Worm (Caenorhabditis elegans) whole organism, midembryonic: Measurements from ENCODE around the gene lec-8.

Source experiments
- cog-1 ChIP-seq: sonication (generic microtip); optimal IDR thresholded peaks from 2 replicates; lab custom pipeline; 2016; ENCODE audit warnings: missing genetic modification characterization, missing compliant biosample characterization
- flt-1 ChIP-seq: fragments of 200-800 bp; sonication (Bioruptor generic); IDR thresholded peaks from 2 replicates; pipeline ENCODE4 v1.3.6; 2022; ENCODE audit warnings: missing genetic modification characterization, missing compliant biosample characterization
- klf-2 ChIP-seq: fragments of 200-800 bp; sonication (Bioruptor generic); conservative IDR thresholded peaks from 2 replicates; pipeline ENCODE4 v1.3.6; 2022; ENCODE audit warnings: missing genetic modification reagents, missing genetic modification characterization, missing compliant biosample characterization
- med-1 ChIP-seq: sonication (generic microtip); optimal IDR thresholded peaks from 2 replicates; lab custom pipeline; 2017; ENCODE audit warnings: missing genetic modification characterization, mild to moderate bottlenecking, missing compliant biosample characterization, antibody characterized with exemption, missing genetic modification reagents; ENCODE audit not compliant: insufficient read depth
- ref-1 ChIP-seq: fragments of 200-800 bp; sonication (Bioruptor generic); conservative IDR thresholded peaks from 2 replicates; pipeline ENCODE4 v1.3.6; 2022; ENCODE audit warnings: missing genetic modification reagents, missing genetic modification characterization, missing compliant biosample characterization
- tab-1 ChIP-seq: fragments of 200-800 bp; sonication (Bioruptor generic); IDR thresholded peaks from 2 replicates; pipeline ENCODE4 v1.3.6; 2022; ENCODE audit warnings: missing genetic modification characterization, missing compliant biosample characterization

DNA sequence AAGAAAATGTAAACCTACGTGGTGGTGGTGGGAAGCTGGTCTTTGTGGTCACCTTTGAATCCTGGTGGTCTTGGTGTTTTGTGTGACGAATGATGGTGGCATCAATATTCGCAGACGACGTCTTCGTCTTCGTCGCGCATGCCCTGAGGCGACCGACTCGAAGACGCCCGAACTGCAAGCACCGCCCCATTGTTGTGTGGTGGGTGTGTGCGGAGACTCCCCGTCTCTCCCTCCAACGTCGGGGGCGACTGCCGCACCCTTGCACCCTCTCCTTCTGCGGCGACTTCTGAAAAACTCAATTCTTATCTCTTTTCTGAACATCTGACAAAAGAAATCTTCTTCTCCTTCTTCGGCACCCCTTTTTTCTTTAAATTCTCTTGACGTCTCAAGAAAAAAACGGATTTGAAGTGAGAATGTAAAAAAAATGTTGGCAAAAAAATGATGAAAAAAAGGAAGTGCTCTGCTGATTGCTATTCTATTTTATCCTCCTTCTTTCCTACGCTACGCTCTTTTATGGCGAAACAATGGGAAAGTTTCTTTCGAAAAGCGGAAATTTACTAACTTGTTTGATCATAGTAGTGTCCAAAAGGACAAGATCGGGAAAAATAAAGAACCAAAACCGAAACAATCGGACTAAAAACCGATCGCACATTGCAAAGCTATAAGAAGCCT lies 42.9 kb upstream of the lec-8 start, which contains the start of gene lgc-47:
- no peak for TF ChIP-seq cog-1 (tag; lab: Kevin White, UChicago)
- no peak for TF ChIP-seq tab-1 (GFP tag; lab: Robert Waterston, UW)
- TF ChIP-seq med-1, result no peak
- TF ChIP-seq klf-2 (GFP tag; lab: Robert Waterston, UW), result no peak
- TF ChIP-seq flt-1 (GFP tag; lab: Robert Waterston, UW), result no peak
- no peak for TF ChIP-seq ref-1 (GFP tag; lab: Robert Waterston, UW)
